Worm (Caenorhabditis elegans): ENCODE results near the gene gln-5.

Gene gln-5

DNA sequence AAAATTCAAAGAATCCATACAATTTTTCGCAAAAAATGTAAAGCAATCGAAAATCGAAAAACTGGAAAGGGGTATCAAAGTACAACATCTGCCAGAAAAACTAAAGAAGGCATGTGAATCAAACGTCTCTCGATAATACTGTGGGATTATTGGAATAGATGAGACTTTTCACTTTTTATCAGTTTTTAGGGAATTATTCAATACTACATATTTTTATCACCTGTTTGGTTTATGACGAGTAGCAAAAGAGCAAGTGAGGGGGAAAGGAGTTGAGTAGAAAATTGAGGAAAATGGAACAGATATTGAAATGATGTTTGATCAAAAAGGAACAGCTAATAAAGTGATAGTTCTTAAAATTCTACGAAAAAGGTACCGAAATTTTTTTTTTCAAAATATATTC is 19.6 kb upstream of the gln-5 start (continued):
- TF ChIP-seq npax-4 (tag; optimal IDR thresholded peaks at IDR 0.05): no peak
- no peak for TF ChIP-seq ref-2 (tag; optimal IDR thresholded peaks at IDR 0.05)

ce11 chrIV:17292350-17292749 is 18.9 kb upstream of the gln-5 start:
- TF ChIP-seq T23F11.4 (GFP tag; optimal IDR thresholded peaks at IDR 0.05) (no peak), hlh-15 (tag; optimal IDR thresholded peaks at IDR 0.05) (no peak), che-1 (tag; optimal IDR thresholded peaks at IDR 0.05) (no peak), ceh-31 (tag; optimal IDR thresholded peaks at IDR 0.05) (no peak), sdc-2 (tag; optimal IDR thresholded peaks at IDR 0.05) (no peak), C38D4.7 (GFP tag; optimal IDR thresholded peaks at IDR 0.05) (no peak), dve-1 (tag; optimal IDR thresholded peaks at IDR 0.05) (no peak), madf-2 (tag; optimal IDR thresholded peaks at IDR 0.05) (no peak), hlh-8 (tag; optimal IDR thresholded peaks at IDR 0.05) (no peak), ahr-1 (tag; optimal IDR thresholded peaks at IDR 0.05) (no peak), sox-2 (GFP tag; IDR thresholded peaks at IDR 0.05) (no peak), ceh-30 (tag; optimal IDR thresholded peaks at IDR 0.05) (no peak)

ce11 chrIV:17291629-17292199 is 18.3 kb upstream of the gln-5 start, which contains the start of the genes T28F3.11 and slc-17.4:
TSS of gene T28F3.11 (minus strand) at chrIV:17291679.
TSS of gene slc-17.4 (minus strand) at chrIV:17291733.
- TF ChIP-seq unc-3 (GFP tag; conservative IDR thresholded peaks at IDR 0.05) (no peak), unc-3 (tag; optimal IDR thresholded peaks at IDR 0.05) (no peak), mec-3 (tag; optimal IDR thresholded peaks at IDR 0.05; ENCODE audit: borderline replicate concordance) (no peak), elt-2 (tag; optimal IDR thresholded peaks at IDR 0.05) (no peak), unc-42 (tag; optimal IDR thresholded peaks at IDR 0.05) (peak; percentile 72)

- no peak for TF ChIP-seq pha-2 (tag; optimal IDR thresholded peaks at IDR 0.05)
- TF ChIP-seq hlh-13 (GFP tag; optimal IDR thresholded peaks at IDR 0.05): no peak
- no peak for TF ChIP-seq nhr-11 (tag; optimal IDR thresholded peaks at IDR 0.05)
- TF ChIP-seq pros-1 (tag; optimal IDR thresholded peaks at IDR 0.05): no peak
- TF ChIP-seq ceh-19 (GFP tag; optimal IDR thresholded peaks at IDR 0.05): no peak
- TF ChIP-seq ceh-14 (tag; optimal IDR thresholded peaks at IDR 0.05): no peak
- TF ChIP-seq fkh-6 (tag; optimal IDR thresholded peaks at IDR 0.05): no peak
- no peak for TF ChIP-seq ama-1 (optimal IDR thresholded peaks at IDR 0.05)
- no peak for TF ChIP-seq K09A11.1 (tag; optimal IDR thresholded peaks at IDR 0.05; ENCODE audit: insufficient read depth)
- TF ChIP-seq ceh-18 (tag; optimal IDR thresholded peaks at IDR 0.05): no peak
- TF ChIP-seq unc-86 (tag; optimal IDR thresholded peaks at IDR 0.05): no peak
- TF ChIP-seq zip-5 (tag; optimal IDR thresholded peaks at IDR 0.05): no peak
- TF ChIP-seq elt-2 (tag; optimal IDR thresholded peaks at IDR 0.05): no peak
- no peak for TF ChIP-seq hlh-6 (tag; optimal IDR thresholded peaks at IDR 0.05)
- TF ChIP-seq nhr-232 (tag; optimal IDR thresholded peaks at IDR 0.05): no peak
- no peak for TF ChIP-seq dmd-4 (tag; optimal IDR thresholded peaks at IDR 0.05; ENCODE audit: borderline replicate concordance)
- no peak for TF ChIP-seq ahr-1 (tag; optimal IDR thresholded peaks at IDR 0.05)
- no peak for TF ChIP-seq fkh-10 (GFP tag; optimal IDR thresholded peaks at IDR 0.05)
- TF ChIP-seq npax-4 (tag; optimal IDR thresholded peaks at IDR 0.05): no peak
These were observed 14.6 kb upstream of the gln-5 start, which contains the start of gene zipt-7.1 for ce11 chrIV:17287908-17288675. TSS of gene zipt-7.1 (minus strand) at chrIV:17288139.

DNA sequence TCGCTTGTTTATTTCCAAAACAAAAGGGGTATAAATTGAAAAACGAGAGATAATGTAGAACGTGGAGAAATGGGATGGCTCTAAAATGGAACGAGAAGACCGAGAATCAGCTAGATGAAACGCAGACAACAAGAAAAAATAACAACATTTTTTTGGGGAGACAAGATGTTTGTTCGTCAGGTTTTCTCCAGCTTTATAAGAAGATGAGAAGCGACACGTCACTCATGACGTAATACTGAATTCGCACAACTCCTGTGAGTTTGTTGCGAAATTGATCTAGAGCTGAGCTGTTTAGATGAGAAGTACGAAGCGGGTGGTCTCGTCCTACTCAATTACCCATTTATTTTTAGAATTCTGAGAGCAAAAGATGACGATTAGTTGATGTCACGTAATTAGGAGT is 11.8 kb upstream of the gln-5 start:
- TF ChIP-seq ceh-45 (GFP tag; IDR thresholded peaks at IDR 0.05) (no peak), che-1 (tag; optimal IDR thresholded peaks at IDR 0.05) (no peak), K02D7.2 (tag; optimal IDR thresholded peaks at IDR 0.05) (no peak), unc-42 (tag; optimal IDR thresholded peaks at IDR 0.05) (peak; percentile 17)

Measured in whole organism, late embryonic.